Worm (Caenorhabditis elegans) whole organism, early embryonic: Measurements from ENCODE around the gene C04A2.15.

Source experiments
- B0310.2 ChIP-seq: sonication (generic microtip); optimal IDR thresholded peaks from 2 replicates; lab custom pipeline; 2016; ENCODE audit warnings: mild to moderate bottlenecking, missing genetic modification characterization, missing compliant biosample characterization
- F13C5.2 ChIP-seq: sonication (generic microtip); optimal IDR thresholded peaks from 2 replicates; lab custom pipeline; 2017; ENCODE audit warnings: mild to moderate bottlenecking, missing genetic modification characterization, inconsistent platforms, missing compliant biosample characterization
- ama-1 ChIP-seq: fragments of 150-350 bp; optimal IDR thresholded peaks from 2 replicates; lab custom pipeline; 2014
- ceh-13 ChIP-seq: fragments of 200-800 bp; sonication (Bioruptor generic); optimal IDR thresholded peaks from 2 replicates; lab custom pipeline; 2018; ENCODE audit warnings: mild to moderate bottlenecking, missing genetic modification characterization, missing compliant biosample characterization
- ceh-36 ChIP-seq: sonication (generic microtip); optimal IDR thresholded peaks from 2 replicates; lab custom pipeline; 2016; ENCODE audit warnings: missing genetic modification characterization, inconsistent platforms, missing compliant biosample characterization
- flt-1 ChIP-seq: fragments of 200-800 bp; sonication (Bioruptor generic); IDR thresholded peaks from 2 replicates; pipeline ENCODE4 v1.3.6; 2022; ENCODE audit warnings: missing genetic modification characterization, missing compliant biosample characterization
- hmg-4 ChIP-seq: fragments of 200-800 bp; sonication (Bioruptor generic); optimal IDR thresholded peaks from 2 replicates; lab custom pipeline; 2018; ENCODE audit warnings: mild to moderate bottlenecking, missing genetic modification characterization, missing compliant biosample characterization
- scrt-1 ChIP-seq: fragments of 200-800 bp; sonication (Bioruptor generic); IDR thresholded peaks from 2 replicates; pipeline ENCODE4 v1.3.6; 2022; ENCODE audit warnings: missing genetic modification characterization, missing compliant biosample characterization
- tbx-11 ChIP-seq: fragments of 200-800 bp; sonication (Bioruptor generic); IDR thresholded peaks from 2 replicates; pipeline ENCODE4 v1.3.6; 2022; ENCODE audit warnings: missing genetic modification characterization, missing compliant biosample characterization

ce11 chrII:6880067-6880466 is 28.0 kb downstream of the C04A2.15 start, which contains the start of gene C44B7.7:
- TF ChIP-seq ceh-36 = no peak
- no peak for TF ChIP-seq ama-1 (lab: Kevin White, UChicago)
- no peak for TF ChIP-seq tbx-11
- no peak for TF ChIP-seq F13C5.2 (tag; lab: Kevin White, UChicago)
- no peak for TF ChIP-seq hmg-4 (GFP tag; lab: Kevin White, UChicago)
- TF ChIP-seq B0310.2 (tag; lab: Kevin White, UChicago) = no peak
- TF ChIP-seq flt-1 = no peak
- no peak for TF ChIP-seq scrt-1 (GFP tag; lab: Robert Waterston, UW)
- no peak for TF ChIP-seq ceh-13 (GFP tag; lab: Kevin White, UChicago)
